Worm (Caenorhabditis elegans) whole organism, young adult: ENCODE measurements around the gene pxmp-4.

Experiments
- B0019.2 ChIP-seq: fragments of 200-800 bp; sonication (Bioruptor generic); conservative IDR thresholded peaks from 2 replicates; pipeline ENCODE4 v1.3.6; 2022; ENCODE audit warnings: missing genetic modification reagents, missing genetic modification characterization, missing compliant biosample characterization
- B0261.1 ChIP-seq: sonication (generic microtip); optimal IDR thresholded peaks from 2 replicates; lab custom pipeline; 2016; ENCODE audit warnings: mild to moderate bottlenecking, missing genetic modification characterization, moderate library complexity, missing compliant biosample characterization
- C06A6.2 ChIP-seq: fragments of 200-800 bp; sonication (Bioruptor generic); conservative IDR thresholded peaks from 2 replicates; pipeline ENCODE4 v1.3.6; 2022; ENCODE audit warnings: missing genetic modification characterization, missing compliant biosample characterization
- F33H1.4 ChIP-seq: fragments of 200-800 bp; sonication (Bioruptor generic); IDR thresholded peaks from 2 replicates; pipeline ENCODE4 v1.3.6; 2022; ENCODE audit warnings: missing genetic modification reagents, missing genetic modification characterization, missing compliant biosample characterization
- F37B4.10 ChIP-seq: fragments of 200-800 bp; sonication (Bioruptor generic); IDR thresholded peaks from 2 replicates; pipeline ENCODE4 v1.3.6; 2022; ENCODE audit warnings: missing genetic modification characterization, missing compliant biosample characterization
- K11D2.4 ChIP-seq: fragments of 200-800 bp; sonication (Bioruptor generic); IDR thresholded peaks from 2 replicates; pipeline ENCODE4 v1.3.6; 2022; ENCODE audit warnings: missing genetic modification reagents, missing genetic modification characterization, missing compliant biosample characterization
- Y79H2A.3 ChIP-seq: fragments of 200-800 bp; sonication (Bioruptor generic); conservative IDR thresholded peaks from 2 replicates; pipeline ENCODE4 v1.3.6; 2022; ENCODE audit warnings: missing genetic modification reagents, missing genetic modification characterization, missing compliant biosample characterization
- akir-1 ChIP-seq: fragments of 200-800 bp; sonication (Bioruptor generic); optimal IDR thresholded peaks from 2 replicates; lab custom pipeline; 2018; ENCODE audit warnings: mild to moderate bottlenecking, missing genetic modification characterization, moderate library complexity, missing compliant biosample characterization
- ama-1 ChIP-seq, 3 experiments: fragments of 150-350 bp in 1 of 3; sonication (generic microtip) in 2 of 3; optimal IDR thresholded peaks; 2 replicates each; lab custom pipeline; 2014 to 2018; ENCODE audit warnings: missing biosample characterization in 2 of 3, missing genetic modification characterization in 2 of 3, missing genetic modification reagents in 2 of 3
- athp-1 ChIP-seq: sonication (generic microtip); optimal IDR thresholded peaks from 2 replicates; lab custom pipeline; 2017; ENCODE audit warnings: mild to moderate bottlenecking, missing genetic modification characterization, missing compliant biosample characterization
- attf-3 ChIP-seq: fragments of 200-800 bp; sonication (Bioruptor generic); conservative IDR thresholded peaks from 2 replicates; pipeline ENCODE4 v1.3.6; 2022; ENCODE audit warnings: missing genetic modification reagents, missing genetic modification characterization, missing compliant biosample characterization
- attf-6 ChIP-seq: fragments of 200-800 bp; sonication (Bioruptor generic); IDR thresholded peaks from 2 replicates; pipeline ENCODE4 v1.3.6; 2022; ENCODE audit warnings: missing genetic modification reagents, missing genetic modification characterization, missing compliant biosample characterization
- cebp-2 ChIP-seq: fragments of 200-800 bp; sonication (Bioruptor generic); IDR thresholded peaks from 2 replicates; pipeline ENCODE4 v1.3.6; 2022; ENCODE audit warnings: missing genetic modification characterization, missing compliant biosample characterization
- ceh-100 ChIP-seq: fragments of 200-800 bp; sonication (Bioruptor generic); IDR thresholded peaks from 2 replicates; pipeline ENCODE4 v1.3.6; 2022; ENCODE audit warnings: missing genetic modification reagents, missing genetic modification characterization, missing compliant biosample characterization
- ceh-27 ChIP-seq: fragments of 200-800 bp; sonication (Bioruptor generic); optimal IDR thresholded peaks from 2 replicates; lab custom pipeline; 2018; ENCODE audit warnings: mild to moderate bottlenecking, missing genetic modification characterization, moderate library complexity, missing compliant biosample characterization
- ceh-58 ChIP-seq: fragments of 200-800 bp; sonication (Bioruptor generic); IDR thresholded peaks from 2 replicates; pipeline ENCODE4 v1.3.6; 2022; ENCODE audit warnings: missing genetic modification characterization, missing compliant biosample characterization
- ceh-79 ChIP-seq: sonication (generic microtip); optimal IDR thresholded peaks from 2 replicates; lab custom pipeline; 2017; ENCODE audit warnings: mild to moderate bottlenecking, missing genetic modification characterization, missing compliant biosample characterization
- dox-1 ChIP-seq: fragments of 200-800 bp; sonication (Bioruptor generic); IDR thresholded peaks from 2 replicates; pipeline ENCODE4 v1.3.6; 2022; ENCODE audit warnings: missing genetic modification reagents, missing genetic modification characterization, missing compliant biosample characterization
- efl-1 ChIP-seq: fragments of 150-350 bp; optimal IDR thresholded peaks from 2 replicates; lab custom pipeline; 2014; ENCODE audit warnings: missing biosample characterization, missing genetic modification reagents, missing genetic modification characterization
- egl-44 ChIP-seq: fragments of 200-800 bp; sonication (Bioruptor generic); IDR thresholded peaks from 2 replicates; pipeline ENCODE4 v1.3.6; 2022; ENCODE audit warnings: missing genetic modification reagents, missing genetic modification characterization, missing compliant biosample characterization
- fkh-3 ChIP-seq: sonication (generic microtip); optimal IDR thresholded peaks from 2 replicates; lab custom pipeline; 2016; ENCODE audit warnings: mild to moderate bottlenecking, missing genetic modification characterization, missing compliant biosample characterization
- gei-17 ChIP-seq: fragments of 200-800 bp; sonication (Bioruptor generic); optimal IDR thresholded peaks from 2 replicates; lab custom pipeline; 2018; ENCODE audit warnings: mild to moderate bottlenecking, missing genetic modification characterization, missing compliant biosample characterization
- him-1 ChIP-seq: sonication (generic microtip); optimal IDR thresholded peaks from 2 replicates; lab custom pipeline; 2016; ENCODE audit warnings: missing genotype, missing genetic modification reagents, missing genetic modification characterization, missing compliant biosample characterization
- hmg-1.2 ChIP-seq: fragments of 200-800 bp; sonication (Bioruptor generic); IDR thresholded peaks from 2 replicates; pipeline ENCODE4 v1.3.6; 2022; ENCODE audit warnings: missing genetic modification reagents, missing genetic modification characterization, missing compliant biosample characterization
- hrde-1 ChIP-seq: sonication (generic microtip); optimal IDR thresholded peaks from 2 replicates; lab custom pipeline; 2016; ENCODE audit warnings: missing genetic modification characterization, mild to moderate bottlenecking, missing compliant biosample characterization, moderate library complexity, missing genotype, missing genetic modification reagents, borderline replicate concordance
- hsf-1 ChIP-seq: fragments of 200-800 bp; sonication (Bioruptor generic); IDR thresholded peaks from 2 replicates; pipeline ENCODE4 v1.3.6; 2022; ENCODE audit warnings: missing genetic modification reagents, missing genetic modification characterization, missing compliant biosample characterization
- lag-1 ChIP-seq: fragments of 200-800 bp; sonication (Bioruptor generic); IDR thresholded peaks from 2 replicates; pipeline ENCODE4 v1.3.6; 2022; ENCODE audit warnings: missing genetic modification reagents, missing genetic modification characterization, missing compliant biosample characterization
- let-526 ChIP-seq: fragments of 200-800 bp; sonication (Bioruptor generic); IDR thresholded peaks from 2 replicates; pipeline ENCODE4 v1.3.6; 2022; ENCODE audit warnings: missing genetic modification reagents, missing genetic modification characterization, missing compliant biosample characterization
- let-607 ChIP-seq, 2 experiments: fragments of 200-800 bp in 1 of 2; sonication (Bioruptor generic) in 1 of 2; sonication (generic microtip) in 1 of 2; optimal IDR thresholded peaks; 2 replicates each; lab custom pipeline; 2016 to 2018; ENCODE audit warnings: mild to moderate bottlenecking in 2 of 2, missing compliant biosample characterization in 2 of 2, missing genetic modification characterization in 2 of 2, moderate library complexity in 2 of 2, missing genotype in 1 of 2
- lin-26 ChIP-seq: fragments of 200-800 bp; sonication (Bioruptor generic); IDR thresholded peaks from 2 replicates; pipeline ENCODE4 v1.3.6; 2022; ENCODE audit warnings: missing genetic modification reagents, missing genetic modification characterization, missing compliant biosample characterization
- lin-35 ChIP-seq, 3 experiments: fragments of 150-350 bp in 2 of 3; sonication (generic microtip) in 1 of 3; optimal IDR thresholded peaks; 2 replicates each; lab custom pipeline; 2014 to 2018; ENCODE audit warnings: missing biosample characterization in 3 of 3, missing genetic modification characterization in 3 of 3, missing genetic modification reagents in 3 of 3
- lsl-1 ChIP-seq: fragments of 200-800 bp; sonication (Bioruptor generic); optimal IDR thresholded peaks from 2 replicates; lab custom pipeline; 2018; ENCODE audit warnings: mild to moderate bottlenecking, missing genetic modification characterization, moderate library complexity, missing compliant biosample characterization
- mcd-1 ChIP-seq: fragments of 200-800 bp; sonication (Bioruptor generic); IDR thresholded peaks from 2 replicates; pipeline ENCODE4 v1.3.6; 2022; ENCODE audit warnings: missing genetic modification reagents, missing genetic modification characterization, missing compliant biosample characterization
- mes-4 ChIP-seq: sonication (generic microtip); optimal IDR thresholded peaks from 2 replicates; lab custom pipeline; 2016; ENCODE audit warnings: missing genotype, missing genetic modification characterization, missing compliant biosample characterization
- nfya-1 ChIP-seq: sonication (generic microtip); optimal IDR thresholded peaks from 2 replicates; lab custom pipeline; 2017; ENCODE audit warnings: antibody characterized with exemption, missing compliant biosample characterization, missing genetic modification characterization, borderline replicate concordance; ENCODE audit not compliant: insufficient read depth
- nfya-2 ChIP-seq: fragments of 200-800 bp; sonication (Bioruptor generic); IDR thresholded peaks from 2 replicates; pipeline ENCODE4 v1.3.6; 2022; ENCODE audit warnings: missing genetic modification reagents, missing genetic modification characterization, missing compliant biosample characterization
- nfyb-1 ChIP-seq: fragments of 200-800 bp; sonication (Bioruptor generic); IDR thresholded peaks from 2 replicates; pipeline ENCODE4 v1.3.6; 2022; ENCODE audit warnings: missing genetic modification reagents, missing genetic modification characterization, missing compliant biosample characterization
- nhr-27 ChIP-seq: fragments of 200-800 bp; sonication (Bioruptor generic); optimal IDR thresholded peaks from 2 replicates; lab custom pipeline; 2018; ENCODE audit warnings: mild to moderate bottlenecking, missing genetic modification characterization, moderate library complexity, missing compliant biosample characterization
- pbrm-1 ChIP-seq: fragments of 200-800 bp; sonication (Bioruptor generic); IDR thresholded peaks from 2 replicates; pipeline ENCODE4 v1.3.6; 2022; ENCODE audit warnings: missing genetic modification reagents, missing genetic modification characterization, missing compliant biosample characterization
- rpc-1 ChIP-seq, 2 experiments: fragments of 150-350 bp in 1 of 2; sonication (generic microtip) in 1 of 2; optimal IDR thresholded peaks; 2 replicates each; lab custom pipeline; 2014 to 2018; ENCODE audit warnings: missing biosample characterization in 1 of 2, missing genetic modification characterization in 1 of 2, missing genetic modification reagents in 1 of 2, missing genotype in 1 of 2
- sea-2 ChIP-seq: fragments of 200-800 bp; sonication (Bioruptor generic); IDR thresholded peaks from 2 replicates; pipeline ENCODE4 v1.3.6; 2022; ENCODE audit warnings: missing genetic modification characterization, missing compliant biosample characterization
- snpc-1.3 ChIP-seq: sonication (generic microtip); optimal IDR thresholded peaks from 2 replicates; lab custom pipeline; 2017; ENCODE audit warnings: missing genetic modification characterization, mild to moderate bottlenecking, missing compliant biosample characterization, antibody characterized with exemption, moderate library complexity, missing genotype, missing genetic modification reagents; ENCODE audit not compliant: insufficient read depth
- somi-1 ChIP-seq: fragments of 200-800 bp; sonication (Bioruptor generic); optimal IDR thresholded peaks from 2 replicates; lab custom pipeline; 2018; ENCODE audit warnings: mild to moderate bottlenecking, missing genetic modification characterization, missing compliant biosample characterization
- sptf-2 ChIP-seq: fragments of 200-800 bp; sonication (Bioruptor generic); optimal IDR thresholded peaks from 2 replicates; lab custom pipeline; 2018; ENCODE audit warnings: mild to moderate bottlenecking, missing genetic modification characterization, missing compliant biosample characterization
- unc-130 ChIP-seq: sonication (generic microtip); optimal IDR thresholded peaks from 2 replicates; lab custom pipeline; 2016; ENCODE audit warnings: missing genetic modification reagents, missing genetic modification characterization, missing compliant biosample characterization
- zim-3 ChIP-seq: sonication (generic microtip); optimal IDR thresholded peaks from 2 replicates; lab custom pipeline; 2017; ENCODE audit warnings: mild to moderate bottlenecking, missing genetic modification characterization, moderate library complexity, missing compliant biosample characterization
- ztf-22 ChIP-seq: fragments of 200-800 bp; sonication (Bioruptor generic); optimal IDR thresholded peaks from 2 replicates; lab custom pipeline; 2018; ENCODE audit warnings: mild to moderate bottlenecking, missing genetic modification characterization, moderate library complexity, missing compliant biosample characterization
- ztf-6 ChIP-seq: fragments of 200-800 bp; sonication (Bioruptor generic); IDR thresholded peaks from 2 replicates; pipeline ENCODE4 v1.3.6; 2022; ENCODE audit warnings: missing genetic modification reagents, missing genetic modification characterization, missing compliant biosample characterization

The pxmp-4 gene

ce11 chrIV:296849-297248 is 40.1 kb downstream of the pxmp-4 start (continued):
- TF ChIP-seq rpc-1 (optimal IDR thresholded peaks at IDR 0.05; lab: Kevin White, UChicago) (no peak), rpc-1 (tag; optimal IDR thresholded peaks at IDR 0.05; lab: Kevin White, UChicago) (no peak), egl-44 (no peak), unc-130 (GFP tag; lab: Kevin White, UChicago) (no peak), attf-6 (GFP tag; lab: Robert Waterston, UW) (no peak), ceh-100 (no peak), cebp-2 (GFP tag; lab: Robert Waterston, UW) (no peak), nfya-2 (no peak), mes-4 (tag; lab: Kevin White, UChicago) (no peak), snpc-1.3 (tag; lab: Kevin White, UChicago) (no peak), him-1 (no peak), F37B4.10 (no peak), akir-1 (GFP tag; lab: Kevin White, UChicago) (no peak), sptf-2 (no peak), athp-1 (tag; lab: Kevin White, UChicago) (no peak), fkh-3 (no peak), zim-3 (tag; lab: Kevin White, UChicago) (no peak), mcd-1 (no peak), nfyb-1 (GFP tag; lab: Robert Waterston, UW) (no peak), B0261.1 (tag; lab: Kevin White, UChicago) (no peak)

ce11 chrIV:295734-296201 is 41.2 kb downstream of the pxmp-4 start:
- no peak for TF ChIP-seq ceh-58 (GFP tag; lab: Robert Waterston, UW)
- TF ChIP-seq attf-3 (GFP tag; lab: Robert Waterston, UW): no peak
- no peak for TF ChIP-seq hmg-1.2 (GFP tag; lab: Robert Waterston, UW)
- no peak for TF ChIP-seq F33H1.4
- no peak for TF ChIP-seq somi-1
- TF ChIP-seq C06A6.2 (GFP tag; lab: Robert Waterston, UW): 0 out of 2 replicates have a peak, but pooled peaks have one; percentile 27
- no peak for TF ChIP-seq ama-1 (optimal IDR thresholded peaks at IDR 0.05; lab: Kevin White, UChicago)
- no peak for TF ChIP-seq ama-1 (GFP tag; optimal IDR thresholded peaks at IDR 0.05; lab: Kevin White, UChicago)
- no peak for TF ChIP-seq lsl-1
- no peak for TF ChIP-seq zim-3 (tag; lab: Kevin White, UChicago)
- no peak for TF ChIP-seq hrde-1
- no peak for TF ChIP-seq pbrm-1 (GFP tag; lab: Robert Waterston, UW)
- TF ChIP-seq lag-1 (GFP tag; lab: Robert Waterston, UW): no peak
- TF ChIP-seq ceh-27 (GFP tag; lab: Kevin White, UChicago): no peak
- no peak for TF ChIP-seq Y79H2A.3 (GFP tag; lab: Robert Waterston, UW)
- peak; percentile 43 to 45 for TF ChIP-seq let-607 (tag; optimal IDR thresholded peaks at IDR 0.05; lab: Kevin White, UChicago)
- TF ChIP-seq B0019.2 (GFP tag; lab: Robert Waterston, UW): no peak
- TF ChIP-seq nfya-1 (tag; lab: Kevin White, UChicago): no peak
- peak; percentile 63 for TF ChIP-seq dox-1 (GFP tag; lab: Robert Waterston, UW)
- no peak for TF ChIP-seq sea-2 (GFP tag; lab: Robert Waterston, UW)
- no peak for TF ChIP-seq ztf-22 (GFP tag; lab: Kevin White, UChicago)
- no peak for TF ChIP-seq lin-26 (GFP tag; lab: Robert Waterston, UW)
- TF ChIP-seq efl-1: no peak
- TF ChIP-seq nhr-27: no peak
- TF ChIP-seq K11D2.4 (GFP tag; lab: Robert Waterston, UW): no peak
- no peak for TF ChIP-seq gei-17
- TF ChIP-seq ceh-79 (tag; lab: Kevin White, UChicago): no peak
- no peak for TF ChIP-seq hsf-1
- TF ChIP-seq ztf-6 (GFP tag; lab: Robert Waterston, UW): no peak
- TF ChIP-seq lin-35 (GFP tag; optimal IDR thresholded peaks at IDR 0.05; lab: Kevin White, UChicago): no peak
- TF ChIP-seq egl-44: 0 out of 2 replicates have a peak, but pooled peaks have one; percentile 32
- TF ChIP-seq mes-4 (tag; lab: Kevin White, UChicago): no peak
- no peak for TF ChIP-seq let-526 (GFP tag; lab: Robert Waterston, UW)
